Fruit fly (Drosophila melanogaster): ENCODE measurements around the gene CstF50.

DNA sequence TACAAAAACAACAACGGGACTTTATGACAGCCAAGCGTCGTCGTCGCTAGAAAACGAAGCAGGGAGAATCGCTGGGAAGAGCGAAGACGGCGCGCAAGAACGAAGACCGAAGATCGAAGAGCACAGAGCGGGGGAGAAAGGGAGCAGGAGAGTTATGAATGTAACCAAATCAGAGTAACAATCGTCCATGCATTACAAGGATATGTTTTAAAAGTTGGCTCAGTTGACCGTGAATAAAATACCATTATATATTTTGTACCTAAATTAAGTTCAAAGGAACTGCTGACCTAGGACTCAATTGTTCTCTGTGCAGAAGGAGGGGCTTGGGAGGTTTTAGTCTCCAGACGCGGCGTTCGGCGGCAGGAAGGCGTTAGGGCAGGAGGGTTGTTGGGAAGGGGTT lies 15.3 kb downstream of the CstF50 start:
- TF ChIP-seq CG8478 (optimal IDR thresholded peaks at IDR 0.05): no peak
- no peak for TF ChIP-seq CTCF (optimal IDR thresholded peaks at IDR 0.05)

All from S2 (cell line).